Worm (Caenorhabditis elegans) whole organism, young adult: ENCODE results near the gene R05F9.9.

ENCODE experiments used
- Y53G8AR.9 ChIP-seq: fragments of 200-800 bp; sonication (Bioruptor generic); conservative IDR thresholded peaks from 2 replicates; pipeline ENCODE4 v1.3.6; 2022; ENCODE audit warnings: missing genetic modification reagents, missing genetic modification characterization, missing compliant biosample characterization
- Y79H2A.3 ChIP-seq: fragments of 200-800 bp; sonication (Bioruptor generic); conservative IDR thresholded peaks from 2 replicates; pipeline ENCODE4 v1.3.6; 2022; ENCODE audit warnings: missing genetic modification reagents, missing genetic modification characterization, missing compliant biosample characterization
- lsy-27 ChIP-seq: sonication (generic microtip); optimal IDR thresholded peaks from 2 replicates; lab custom pipeline; 2017; ENCODE audit warnings: missing genetic modification characterization, mild to moderate bottlenecking, missing compliant biosample characterization, antibody characterized with exemption, missing genotype, borderline replicate concordance; ENCODE audit not compliant: insufficient read depth
- madf-8 ChIP-seq: fragments of 200-800 bp; sonication (Bioruptor generic); conservative IDR thresholded peaks from 2 replicates; pipeline ENCODE4 v1.3.6; 2022; ENCODE audit warnings: missing genetic modification reagents, missing genetic modification characterization, missing compliant biosample characterization
- pbrm-1 ChIP-seq: fragments of 200-800 bp; sonication (Bioruptor generic); IDR thresholded peaks from 2 replicates; pipeline ENCODE4 v1.3.6; 2022; ENCODE audit warnings: missing genetic modification reagents, missing genetic modification characterization, missing compliant biosample characterization
- pha-4 ChIP-seq: fragments of 150-350 bp; sonication (generic microtip); optimal IDR thresholded peaks from 2 replicates; lab custom pipeline; 2014; ENCODE audit warnings: missing biosample characterization, missing genetic modification reagents, missing genetic modification characterization
- snpc-1.3 ChIP-seq: sonication (generic microtip); optimal IDR thresholded peaks from 2 replicates; lab custom pipeline; 2017; ENCODE audit warnings: missing genetic modification characterization, mild to moderate bottlenecking, missing compliant biosample characterization, antibody characterized with exemption, moderate library complexity, missing genotype, missing genetic modification reagents; ENCODE audit not compliant: insufficient read depth
- snpc-3.4 ChIP-seq: sonication (generic microtip); optimal IDR thresholded peaks from 2 replicates; lab custom pipeline; 2017; ENCODE audit warnings: missing genetic modification characterization, mild to moderate bottlenecking, missing compliant biosample characterization, antibody characterized with exemption, moderate library complexity, missing genotype, missing genetic modification reagents
- unc-62 ChIP-seq: fragments of 150-350 bp; optimal IDR thresholded peaks from 2 replicates; lab custom pipeline; 2014; ENCODE audit warnings: missing biosample characterization, missing genetic modification reagents, missing genetic modification characterization

- TF ChIP-seq pha-4 (no peak), lsy-27 (tag; lab: Kevin White, UChicago) (no peak), Y79H2A.3 (GFP tag; lab: Robert Waterston, UW) (no peak), pbrm-1 (GFP tag; lab: Robert Waterston, UW) (no peak), Y53G8AR.9 (GFP tag; lab: Robert Waterston, UW) (no peak), madf-8 (GFP tag; lab: Robert Waterston, UW) (no peak), snpc-3.4 (tag; lab: Kevin White, UChicago) (no peak), unc-62 (GFP tag; lab: Kevin White, UChicago) (no peak), snpc-1.3 (tag; lab: Kevin White, UChicago) (no peak)
Measured at ce11 chrII:4871834-4872233, 30.1 kb downstream of the R05F9.9 start.
